Worm (Caenorhabditis elegans) whole organism, midembryonic: ENCODE measurements around the gene prmt-9.
"Not testable (repeated sequence)": the region's sequence is repeated elsewhere in the genome, so short reads cannot be mapped to it uniquely, and the experiment has no call there.

Source experiments
- T22C8.4 ChIP-seq: fragments of 200-800 bp; sonication (Bioruptor generic); IDR thresholded peaks from 2 replicates; pipeline ENCODE4 v1.3.6; 2022; ENCODE audit warnings: missing genetic modification characterization, missing compliant biosample characterization
- cog-1 ChIP-seq: sonication (generic microtip); optimal IDR thresholded peaks from 2 replicates; lab custom pipeline; 2016; ENCODE audit warnings: missing genetic modification characterization, missing compliant biosample characterization
- flt-1 ChIP-seq: fragments of 200-800 bp; sonication (Bioruptor generic); IDR thresholded peaks from 2 replicates; pipeline ENCODE4 v1.3.6; 2022; ENCODE audit warnings: missing genetic modification characterization, missing compliant biosample characterization
- klf-2 ChIP-seq: fragments of 200-800 bp; sonication (Bioruptor generic); conservative IDR thresholded peaks from 2 replicates; pipeline ENCODE4 v1.3.6; 2022; ENCODE audit warnings: missing genetic modification reagents, missing genetic modification characterization, missing compliant biosample characterization
- med-1 ChIP-seq: sonication (generic microtip); optimal IDR thresholded peaks from 2 replicates; lab custom pipeline; 2017; ENCODE audit warnings: missing genetic modification characterization, mild to moderate bottlenecking, missing compliant biosample characterization, antibody characterized with exemption, missing genetic modification reagents; ENCODE audit not compliant: insufficient read depth
- ref-1 ChIP-seq: fragments of 200-800 bp; sonication (Bioruptor generic); conservative IDR thresholded peaks from 2 replicates; pipeline ENCODE4 v1.3.6; 2022; ENCODE audit warnings: missing genetic modification reagents, missing genetic modification characterization, missing compliant biosample characterization
- tab-1 ChIP-seq: fragments of 200-800 bp; sonication (Bioruptor generic); IDR thresholded peaks from 2 replicates; pipeline ENCODE4 v1.3.6; 2022; ENCODE audit warnings: missing genetic modification characterization, missing compliant biosample characterization
- ztf-23 ChIP-seq: fragments of 200-800 bp; sonication (Bioruptor generic); IDR thresholded peaks from 2 replicates; pipeline ENCODE4 v1.3.6; 2022; ENCODE audit warnings: missing genetic modification reagents, missing genetic modification characterization, missing compliant biosample characterization
- ztf-29 ChIP-seq: fragments of 200-800 bp; sonication (Bioruptor generic); IDR thresholded peaks from 2 replicates; pipeline ENCODE4 v1.3.6; 2022; ENCODE audit warnings: missing genetic modification reagents, missing genetic modification characterization, missing compliant biosample characterization

prmt-9 gene

ce11 chrIV:12685827-12686226 lies 1.6 kb upstream of the prmt-9 start:
- no peak for TF ChIP-seq klf-2 (GFP tag; lab: Robert Waterston, UW)
- peak; percentile 40 for TF ChIP-seq cog-1 (tag; lab: Kevin White, UChicago)

- TF ChIP-seq tab-1 (GFP tag; lab: Robert Waterston, UW) (no peak), med-1 (GFP tag; lab: Kevin White, UChicago) (no peak), cog-1 (tag; lab: Kevin White, UChicago) (no peak), T22C8.4 (GFP tag; lab: Robert Waterston, UW) (no peak)
Observed at ce11 chrIV:12684826-12685594, 832 bp upstream of the prmt-9 start.

- TF ChIP-seq ref-1, flt-1, klf-2 (GFP tag; lab: Robert Waterston, UW): not testable (repeated sequence)
Observed at ce11 chrIV:12677137-12677536, 7.0 kb downstream of the prmt-9 start, which contains the start of gene T23B5.6. Gene T23B5.6 (minus strand): TSS chrIV:12677237.

- TF ChIP-seq klf-2 (GFP tag; lab: Robert Waterston, UW) (no peak), ztf-23 (GFP tag; lab: Robert Waterston, UW) (no peak), flt-1 (GFP tag; lab: Robert Waterston, UW) (no peak), T22C8.4 (GFP tag; lab: Robert Waterston, UW) (no peak), ref-1 (GFP tag; lab: Robert Waterston, UW) (no peak), cog-1 (tag; lab: Kevin White, UChicago) (no peak), ztf-29 (GFP tag; lab: Robert Waterston, UW) (no peak), tab-1 (GFP tag; lab: Robert Waterston, UW) (no peak), med-1 (GFP tag; lab: Kevin White, UChicago) (no peak)
Observed at ce11 chrIV:12674700-12675099, 9.5 kb downstream of the prmt-9 start, which contains the start of gene T23B5.4. Gene T23B5.4 (plus strand): TSS chrIV:12675000.

ce11 chrIV:12653094-12653493 lies 31.1 kb downstream of the prmt-9 start, which contains the start of the genes wdfy-3 and C26H9A.4:
Gene wdfy-3 (plus strand): TSS chrIV:12653401.
Gene C26H9A.4 (plus strand): TSS chrIV:12653410.
- TF ChIP-seq cog-1 (tag; lab: Kevin White, UChicago) = no peak
- TF ChIP-seq ztf-29 (GFP tag; lab: Robert Waterston, UW) = no peak
- no peak for TF ChIP-seq T22C8.4 (GFP tag; lab: Robert Waterston, UW)
- no peak for TF ChIP-seq med-1 (GFP tag; lab: Kevin White, UChicago)
- no peak for TF ChIP-seq ref-1 (GFP tag; lab: Robert Waterston, UW)
- no peak for TF ChIP-seq flt-1 (GFP tag; lab: Robert Waterston, UW)
- TF ChIP-seq ztf-23 (GFP tag; lab: Robert Waterston, UW) = no peak
- no peak for TF ChIP-seq klf-2 (GFP tag; lab: Robert Waterston, UW)
- no peak for TF ChIP-seq tab-1 (GFP tag; lab: Robert Waterston, UW)

- TF ChIP-seq cog-1 (tag; lab: Kevin White, UChicago) = no peak
- no peak for TF ChIP-seq T22C8.4 (GFP tag; lab: Robert Waterston, UW)
- no peak for TF ChIP-seq ztf-23 (GFP tag; lab: Robert Waterston, UW)
- no peak for TF ChIP-seq flt-1 (GFP tag; lab: Robert Waterston, UW)
- no peak for TF ChIP-seq ztf-29 (GFP tag; lab: Robert Waterston, UW)
- TF ChIP-seq tab-1 (GFP tag; lab: Robert Waterston, UW) = no peak
- no peak for TF ChIP-seq med-1 (GFP tag; lab: Kevin White, UChicago)
- TF ChIP-seq ref-1 (GFP tag; lab: Robert Waterston, UW) = no peak
- TF ChIP-seq klf-2 (GFP tag; lab: Robert Waterston, UW) = no peak
Observed at ce11 chrIV:12651570-12651969, 32.6 kb downstream of the prmt-9 start.

ce11 chrIV:12650597-12650996 lies 33.6 kb downstream of the prmt-9 start:
- no peak for TF ChIP-seq ref-1 (GFP tag; lab: Robert Waterston, UW)
- no peak for TF ChIP-seq tab-1 (GFP tag; lab: Robert Waterston, UW)
- no peak for TF ChIP-seq cog-1 (tag; lab: Kevin White, UChicago)
- TF ChIP-seq ztf-23 (GFP tag; lab: Robert Waterston, UW) = no peak
- no peak for TF ChIP-seq ztf-29 (GFP tag; lab: Robert Waterston, UW)
- no peak for TF ChIP-seq flt-1 (GFP tag; lab: Robert Waterston, UW)
- no peak for TF ChIP-seq med-1 (GFP tag; lab: Kevin White, UChicago)
- TF ChIP-seq T22C8.4 (GFP tag; lab: Robert Waterston, UW) = no peak
- TF ChIP-seq klf-2 (GFP tag; lab: Robert Waterston, UW) = no peak

- no peak for TF ChIP-seq med-1 (GFP tag; lab: Kevin White, UChicago)
- no peak for TF ChIP-seq klf-2 (GFP tag; lab: Robert Waterston, UW)
- no peak for TF ChIP-seq flt-1 (GFP tag; lab: Robert Waterston, UW)
- TF ChIP-seq tab-1 (GFP tag; lab: Robert Waterston, UW) = no peak
- TF ChIP-seq cog-1 (tag; lab: Kevin White, UChicago) = no peak
- TF ChIP-seq T22C8.4 (GFP tag; lab: Robert Waterston, UW) = no peak
- no peak for TF ChIP-seq ztf-23 (GFP tag; lab: Robert Waterston, UW)
- no peak for TF ChIP-seq ref-1 (GFP tag; lab: Robert Waterston, UW)
- TF ChIP-seq ztf-29 (GFP tag; lab: Robert Waterston, UW) = no peak
Observed at ce11 chrIV:12640875-12641860, 43.0 kb downstream of the prmt-9 start.
